Fruit fly (Drosophila melanogaster) S2 (cell line): ENCODE results near the gene CAH16.

Source experiments
- CG8478 ChIP-seq: fragments of >200 bp; optimal IDR thresholded peaks from 2 replicates; lab custom pipeline; 2018
- CTCF ChIP-seq, 2 experiments: fragments of >200 bp; optimal IDR thresholded peaks; 2 replicates each; lab custom pipeline; 2018

DNA sequence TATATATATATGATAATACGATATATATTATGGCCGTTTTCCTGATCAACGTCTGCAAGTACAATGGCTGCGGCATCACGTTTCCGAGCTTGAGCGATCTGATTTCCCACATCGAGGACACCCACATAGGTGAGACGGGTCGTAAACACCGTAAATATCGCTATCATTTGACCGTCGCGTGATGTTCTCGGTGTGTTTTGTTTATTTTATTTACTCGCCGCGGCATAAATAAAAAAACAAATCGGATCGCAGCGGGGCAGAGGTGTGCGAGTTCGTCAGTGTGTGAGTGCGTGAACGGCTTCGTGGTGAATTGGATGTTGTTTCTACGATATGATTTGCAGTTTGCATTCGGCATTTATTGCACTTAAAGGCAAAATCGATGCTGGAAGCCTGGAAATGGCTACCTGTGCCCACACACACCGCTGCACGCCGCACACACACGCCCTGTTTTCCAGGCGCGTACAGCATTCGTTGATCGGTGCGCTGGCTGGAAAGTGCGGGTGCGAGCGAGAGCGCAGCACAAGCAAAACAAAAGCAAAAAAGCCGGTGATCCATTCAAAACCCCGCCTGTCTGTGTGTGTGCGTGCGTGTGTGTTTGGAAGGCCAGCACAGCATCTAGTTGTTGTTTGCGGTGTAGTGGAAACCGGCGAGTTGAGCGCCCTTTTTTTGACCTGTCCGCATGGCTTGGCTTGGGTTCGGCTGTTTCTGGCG is 38.6 kb upstream of the CAH16 start:
- TF ChIP-seq CG8478 (no peak), CTCF (optimal IDR thresholded peaks at IDR 0.05; lab: Kevin White, UChicago) (no peak)
